Worm (Caenorhabditis elegans) whole organism, L4 larva: ENCODE measurements around the gene cnc-8.

Experiments used
- aly-2 ChIP-seq: sonication (generic microtip); optimal IDR thresholded peaks from 2 replicates; lab custom pipeline; 2018; ENCODE audit warnings: missing biosample characterization, missing genetic modification characterization
- ceh-82 ChIP-seq: sonication (generic microtip); optimal IDR thresholded peaks from 2 replicates; lab custom pipeline; 2017; ENCODE audit warnings: missing biosample characterization, missing genetic modification characterization
- ces-1 ChIP-seq: fragments of 150-350 bp; sonication (generic microtip); optimal IDR thresholded peaks from 4 replicates; lab custom pipeline; 2014; ENCODE audit warnings: missing biosample characterization, missing genetic modification reagents, missing genetic modification characterization
- fkh-10 ChIP-seq: fragments of 150-350 bp; optimal IDR thresholded peaks from 2 replicates; lab custom pipeline; 2014; ENCODE audit warnings: missing biosample characterization, missing genetic modification reagents, missing genetic modification characterization
- jun-1 ChIP-seq: fragments of 150-350 bp; optimal IDR thresholded peaks from 2 replicates; lab custom pipeline; 2014; ENCODE audit warnings: missing biosample characterization, missing genetic modification reagents, missing genetic modification characterization
- lim-7 ChIP-seq: fragments of 200-800 bp; sonication (Bioruptor generic); IDR thresholded peaks from 2 replicates; pipeline ENCODE4 v1.3.6; 2022; ENCODE audit warnings: missing genetic modification characterization, missing compliant biosample characterization
- mep-1 ChIP-seq: fragments of 150-350 bp; sonication (generic microtip); optimal IDR thresholded peaks from 3 replicates; lab custom pipeline; 2014; ENCODE audit warnings: missing biosample characterization, missing genetic modification characterization
- nhr-237 ChIP-seq: sonication (generic microtip); optimal IDR thresholded peaks from 2 replicates; lab custom pipeline; 2017; ENCODE audit warnings: missing biosample characterization, missing genetic modification characterization
- nhr-28 ChIP-seq: fragments of 150-350 bp; optimal IDR thresholded peaks from 2 replicates; lab custom pipeline; 2014; ENCODE audit warnings: missing biosample characterization, missing genetic modification characterization
- nhr-41 ChIP-seq: fragments of 200-800 bp; sonication (Bioruptor generic); IDR thresholded peaks from 2 replicates; pipeline ENCODE4 v1.3.6; 2022; ENCODE audit warnings: missing genetic modification reagents, missing genetic modification characterization, missing compliant biosample characterization
- skn-1 ChIP-seq: fragments of 150-350 bp; optimal IDR thresholded peaks from 2 replicates; lab custom pipeline; 2014; ENCODE audit warnings: missing biosample characterization, missing genetic modification characterization
- unc-62 ChIP-seq, 3 experiments: fragments of 150-350 bp in 1 of 3; sonication (generic microtip); optimal IDR thresholded peaks in 2 of 3; peaks in 1 of 3; 1 replicate in 1 of 3; 2 replicates in 2 of 3; lab custom pipeline; 2014 to 2017; ENCODE audit warnings: missing biosample characterization in 3 of 3, missing genetic modification characterization in 3 of 3, missing genetic modification reagents in 3 of 3, missing genotype in 1 of 3

DNA sequence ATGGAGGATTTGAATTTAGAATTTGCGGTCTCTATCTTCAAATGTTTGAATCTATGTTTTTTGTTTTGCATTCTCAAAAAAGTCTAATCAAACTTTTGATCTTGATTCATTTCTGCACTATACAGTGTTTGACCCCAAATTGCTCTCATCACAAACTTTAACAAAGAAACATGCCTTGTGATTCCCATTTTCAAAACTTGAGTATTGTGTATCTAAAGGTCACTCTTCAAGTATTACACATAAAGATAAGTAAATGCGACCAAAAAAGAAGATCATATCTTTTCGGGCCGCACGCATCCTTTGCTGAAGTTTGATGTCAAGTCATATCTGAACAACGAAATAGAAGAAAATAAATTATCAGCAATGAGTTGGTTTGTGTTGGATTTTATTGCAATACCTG, 4.5 kb upstream of the cnc-8 start:
- no peak for TF ChIP-seq jun-1 (tag; lab: Kevin White, UChicago)
- TF ChIP-seq skn-1 (tag; lab: Kevin White, UChicago), result no peak
- TF ChIP-seq mep-1 (tag; lab: Kevin White, UChicago), result no peak
- TF ChIP-seq unc-62 (GFP tag; optimal IDR thresholded peaks at IDR 0.05 in 1 of 2; lab: Kevin White, UChicago), result no peak
- TF ChIP-seq unc-62 (tag; optimal IDR thresholded peaks at IDR 0.05; lab: Kevin White, UChicago), result no peak
- TF ChIP-seq aly-2 (tag; lab: Kevin White, UChicago), result no peak
- no peak for TF ChIP-seq ces-1
- no peak for TF ChIP-seq fkh-10 (GFP tag; lab: Kevin White, UChicago)
- no peak for TF ChIP-seq ceh-82
- no peak for TF ChIP-seq nhr-28 (tag; lab: Kevin White, UChicago)
- TF ChIP-seq nhr-237, result no peak
- TF ChIP-seq nhr-41 (GFP tag; lab: Robert Waterston, UW), result no peak
- no peak for TF ChIP-seq lim-7
